Worm (Caenorhabditis elegans): Measurements from ENCODE around the gene Y62H9A.9.

DNA sequence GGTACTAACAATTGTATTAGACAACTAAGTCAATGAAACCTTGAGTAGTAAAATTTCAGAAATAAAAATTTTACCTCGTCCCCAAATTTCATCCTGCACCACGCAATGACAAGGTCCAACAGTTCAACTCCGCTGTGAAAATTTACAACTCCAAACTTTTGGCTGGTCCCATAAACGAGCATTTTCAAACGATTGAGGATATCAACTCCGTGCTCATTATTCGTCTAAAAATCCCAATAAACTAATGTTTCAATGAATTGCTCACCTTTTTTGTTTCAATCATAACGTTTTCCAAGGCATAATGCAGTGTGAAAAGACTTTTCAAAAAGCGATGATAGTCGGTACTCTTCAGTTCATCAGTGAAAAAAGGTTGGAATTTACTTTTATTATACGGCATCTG is 8.7 kb upstream of the Y62H9A.9 start:
- TF ChIP-seq mec-3 (tag; optimal IDR thresholded peaks at IDR 0.05; ENCODE audit: borderline replicate concordance) (no peak), F13H6.1 (tag; optimal IDR thresholded peaks at IDR 0.05) (no peak)
